Fruit fly (Drosophila melanogaster): ENCODE results near the gene tko.

tko gene

dm6 chrX:2443798-2444197 is at the start of gene tko:
Gene tko, minus strand, starts transcription at chrX:2443976.
- no peak for TF ChIP-seq Ets98B (GFP tag; IDR thresholded peaks at IDR 0.05)
- no peak for TF ChIP-seq Pif1B (GFP tag; optimal IDR thresholded peaks at IDR 0.05)

dm6 chrX:2469843-2470442 is 26.2 kb upstream of the tko start, which contains the start of gene boi:
Gene boi, minus strand, starts transcription at chrX:2470043.
- TF ChIP-seq CG10348 (GFP tag; IDR thresholded peaks at IDR 0.05), result no peak
- peak; percentile 19 for TF ChIP-seq Pif1A (GFP tag; optimal IDR thresholded peaks at IDR 0.05)
- TF ChIP-seq CG12605 (GFP tag; IDR thresholded peaks at IDR 0.05), result peak; percentile 48; the same call in 1 of the 2 replicates
- peak; percentile 52 for TF ChIP-seq Pif1B (GFP tag; optimal IDR thresholded peaks at IDR 0.05)

- TF ChIP-seq CG14655 (GFP tag; optimal IDR thresholded peaks at IDR 0.05) (peak; percentile 94), Ets98B (GFP tag; IDR thresholded peaks at IDR 0.05) (peak; percentile 93), fd96Ca (GFP tag; IDR thresholded peaks at IDR 0.05) (peak; percentile 97), D1 (tag; optimal IDR thresholded peaks at IDR 0.05) (peak; percentile 39), CG17806 (tag; optimal IDR thresholded peaks at IDR 0.05) (peak; percentile 86), Pif1A (GFP tag; optimal IDR thresholded peaks at IDR 0.05) (peak; percentile 89), CG4496 (GFP tag; IDR thresholded peaks at IDR 0.05) (peak; percentile 96), CG32121 (GFP tag; IDR thresholded peaks at IDR 0.05) (peak; percentile 90), CG10348 (GFP tag; IDR thresholded peaks at IDR 0.05) (0 out of 2 replicates have a peak, but pooled peaks have one; percentile 37), CG12605 (GFP tag; IDR thresholded peaks at IDR 0.05) (peak; percentile 89), rn (GFP tag; IDR thresholded peaks at IDR 0.05) (peak; percentile 76), gl (tag; optimal IDR thresholded peaks at IDR 0.05) (peak; percentile 77), CG15710 (tag; optimal IDR thresholded peaks at IDR 0.05) (peak; percentile 84), Pif1B (GFP tag; optimal IDR thresholded peaks at IDR 0.05) (peak; percentile 76), CG8159 (tag; optimal IDR thresholded peaks at IDR 0.05) (peak; percentile 83), Snoo (tag; optimal IDR thresholded peaks at IDR 0.05) (peak; percentile 27), CG34367 (tag; optimal IDR thresholded peaks at IDR 0.05) (peak; percentile 83), CG8301 (tag; optimal IDR thresholded peaks at IDR 0.05) (peak; percentile 87), EcR (GFP tag; optimal IDR thresholded peaks at IDR 0.05) (no peak), CG13204 (GFP tag; optimal IDR thresholded peaks at IDR 0.05) (peak; percentile 84), CG9948 (tag; optimal IDR thresholded peaks at IDR 0.05) (peak; percentile 87)
Observed at dm6 chrX:2468576-2468975, 24.8 kb upstream of the tko start.

dm6 chrX:2466919-2467318 is 23.1 kb upstream of the tko start:
- TF ChIP-seq EcR (GFP tag; optimal IDR thresholded peaks at IDR 0.05) (no peak), CG10348 (GFP tag; IDR thresholded peaks at IDR 0.05) (no peak), Pif1B (GFP tag; optimal IDR thresholded peaks at IDR 0.05) (no peak), CG8159 (tag; optimal IDR thresholded peaks at IDR 0.05) (no peak), Pif1A (GFP tag; optimal IDR thresholded peaks at IDR 0.05) (no peak), CG32121 (GFP tag; IDR thresholded peaks at IDR 0.05) (no peak), CG9948 (tag; optimal IDR thresholded peaks at IDR 0.05) (no peak), CG14655 (GFP tag; optimal IDR thresholded peaks at IDR 0.05) (no peak), CG8301 (tag; optimal IDR thresholded peaks at IDR 0.05) (no peak), D1 (tag; optimal IDR thresholded peaks at IDR 0.05) (no peak)

- TF ChIP-seq Pif1B (GFP tag; optimal IDR thresholded peaks at IDR 0.05) (no peak), CG13204 (GFP tag; optimal IDR thresholded peaks at IDR 0.05) (no peak), gl (tag; optimal IDR thresholded peaks at IDR 0.05) (no peak), CG12605 (GFP tag; IDR thresholded peaks at IDR 0.05) (no peak), CG10348 (GFP tag; IDR thresholded peaks at IDR 0.05) (no peak), CG15710 (tag; optimal IDR thresholded peaks at IDR 0.05) (no peak), Ets98B (GFP tag; IDR thresholded peaks at IDR 0.05) (no peak), CG4496 (GFP tag; IDR thresholded peaks at IDR 0.05) (no peak), CG32121 (GFP tag; IDR thresholded peaks at IDR 0.05) (no peak), CG9948 (tag; optimal IDR thresholded peaks at IDR 0.05) (no peak), Pif1A (GFP tag; optimal IDR thresholded peaks at IDR 0.05) (no peak), CG34367 (tag; optimal IDR thresholded peaks at IDR 0.05) (no peak), EcR (GFP tag; optimal IDR thresholded peaks at IDR 0.05) (no peak)
Observed at dm6 chrX:2465687-2466086, 21.9 kb upstream of the tko start.

- peak; percentile 33 for TF ChIP-seq CG14655 (GFP tag; optimal IDR thresholded peaks at IDR 0.05)
- TF ChIP-seq CG8301 (tag; optimal IDR thresholded peaks at IDR 0.05), result peak; percentile 22
- no peak for TF ChIP-seq Ets98B (GFP tag; IDR thresholded peaks at IDR 0.05)
- no peak for TF ChIP-seq CG10348 (GFP tag; IDR thresholded peaks at IDR 0.05)
- TF ChIP-seq CG9948 (tag; optimal IDR thresholded peaks at IDR 0.05), result peak; percentile 2
Observed at dm6 chrX:2464189-2464588, 20.4 kb upstream of the tko start.

dm6 chrX:2462919-2463544 is 19.3 kb upstream of the tko start:
- TF ChIP-seq Ets98B (GFP tag; IDR thresholded peaks at IDR 0.05) (no peak), EcR (GFP tag; optimal IDR thresholded peaks at IDR 0.05) (peak; percentile 28), CG15710 (tag; optimal IDR thresholded peaks at IDR 0.05) (peak; percentile 1)
